Fruit fly (Drosophila melanogaster): ENCODE measurements around the gene Glut4EF.
A peak's percentile ranks its signal among the peaks of the same experiment; 100 is the strongest.

Gene Glut4EF

DNA sequence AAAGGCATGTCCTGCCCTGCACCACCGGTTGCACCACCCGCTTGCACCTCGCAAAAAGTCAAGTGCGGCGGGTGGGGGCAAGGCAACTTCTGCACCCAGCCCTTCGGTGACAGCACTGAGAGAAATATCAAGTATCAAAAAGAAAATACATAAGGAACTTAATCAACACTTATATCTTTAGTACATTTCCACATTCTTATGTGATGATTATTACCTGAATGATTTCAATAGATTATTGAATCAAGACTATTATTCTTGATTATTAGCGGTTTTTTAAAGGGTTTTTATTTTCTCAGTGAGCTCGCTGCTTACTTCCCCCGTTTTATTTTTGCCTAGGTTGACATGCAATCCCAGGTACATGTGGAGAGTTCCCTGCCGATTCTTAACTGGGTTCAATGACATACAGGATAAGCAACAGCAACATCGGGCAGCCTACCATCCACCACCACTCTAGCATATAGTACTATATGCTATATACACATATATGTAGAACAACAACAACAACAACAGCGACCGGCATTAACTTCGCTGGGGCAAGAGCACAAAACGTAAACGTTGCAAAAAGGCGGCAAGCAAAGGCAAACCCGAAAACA is 91.7 kb downstream of the Glut4EF start:
- peak; percentile 81 for TF ChIP-seq CG6808 (GFP tag; optimal IDR thresholded peaks at IDR 0.05)
- peak; percentile 43 for TF ChIP-seq CG6276 (GFP tag; optimal IDR thresholded peaks at IDR 0.05)
- peak; percentile 53 for TF ChIP-seq net (GFP tag; optimal IDR thresholded peaks at IDR 0.05)
- peak; percentile 29 for TF ChIP-seq Lpt (GFP tag; optimal IDR thresholded peaks at IDR 0.05)
- peak; percentile 51; the same call in 1 of the 2 replicates for TF ChIP-seq CG15336 (GFP tag; IDR thresholded peaks at IDR 0.05)
- peak; percentile 65 for TF ChIP-seq pdm3 (GFP tag; optimal IDR thresholded peaks at IDR 0.05)
- TF ChIP-seq Met (GFP tag; optimal IDR thresholded peaks at IDR 0.05), result peak; percentile 34
- TF ChIP-seq Blimp-1 (GFP tag; optimal IDR thresholded peaks at IDR 0.05), result no peak
- TF ChIP-seq vri (GFP tag; optimal IDR thresholded peaks at IDR 0.05), result no peak
- no peak for TF ChIP-seq CG6854 (GFP tag; optimal IDR thresholded peaks at IDR 0.05)
- TF ChIP-seq OdsH (GFP tag; optimal IDR thresholded peaks at IDR 0.05), result peak; percentile 64
- peak; percentile 71; the same call in 2 of the 3 replicates for TF ChIP-seq CG6163 (GFP tag; IDR thresholded peaks at IDR 0.05)
- TF ChIP-seq esn (GFP tag; optimal IDR thresholded peaks at IDR 0.05), result peak; percentile 36
- peak; percentile 38 for TF ChIP-seq topi (GFP tag; optimal IDR thresholded peaks at IDR 0.05)
- peak; percentile 85 for TF ChIP-seq dsx (GFP tag; optimal IDR thresholded peaks at IDR 0.05; ENCODE audit: poor library complexity, severe bottlenecking)
- peak; percentile 19 for TF ChIP-seq Sox15 (GFP tag; optimal IDR thresholded peaks at IDR 0.05)
- TF ChIP-seq CG11762 (GFP tag; optimal IDR thresholded peaks at IDR 0.05; ENCODE audit: insufficient read depth), result peak; percentile 51
- TF ChIP-seq CG7368 (GFP tag; optimal IDR thresholded peaks at IDR 0.05), result peak; percentile 28
- TF ChIP-seq CG3032 (tag; optimal IDR thresholded peaks at IDR 0.05), result peak; percentile 91
- TF ChIP-seq achi (GFP tag; optimal IDR thresholded peaks at IDR 0.05), result peak; percentile 67
- TF ChIP-seq Hr39 (GFP tag; optimal IDR thresholded peaks at IDR 0.05), result no peak
- TF ChIP-seq Ets21C (GFP tag; optimal IDR thresholded peaks at IDR 0.05), result no peak
- TF ChIP-seq CG10631 (GFP tag; optimal IDR thresholded peaks at IDR 0.05), result peak; percentile 80
- TF ChIP-seq spab (GFP tag; optimal IDR thresholded peaks at IDR 0.05), result peak; percentile 88
- peak; percentile 51 for TF ChIP-seq acj6 (GFP tag; optimal IDR thresholded peaks at IDR 0.05)
- TF ChIP-seq CG6792 (GFP tag; optimal IDR thresholded peaks at IDR 0.05), result peak; percentile 67
- TF ChIP-seq Eip78C (GFP tag), result peak; percentile 93
- TF ChIP-seq eg (GFP tag; IDR thresholded peaks at IDR 0.05), result 0 out of 3 replicates have a peak, but pooled peaks have one; percentile 36
- TF ChIP-seq CG8319 (GFP tag; optimal IDR thresholded peaks at IDR 0.05), result peak; percentile 47
- peak; percentile 80 for TF ChIP-seq CG9139 (GFP tag; optimal IDR thresholded peaks at IDR 0.05)
- TF ChIP-seq CG32006 (GFP tag; optimal IDR thresholded peaks at IDR 0.05), result peak; percentile 58
- TF ChIP-seq CG11294 (GFP tag; IDR thresholded peaks at IDR 0.05), result no peak
- peak; percentile 53 for TF ChIP-seq CG8632 (GFP tag; optimal IDR thresholded peaks at IDR 0.05)
- TF ChIP-seq Hr38 (GFP tag; optimal IDR thresholded peaks at IDR 0.05), result no peak
- no peak for TF ChIP-seq CG31627 (GFP tag; optimal IDR thresholded peaks at IDR 0.05)
- TF ChIP-seq fkh (GFP tag; optimal IDR thresholded peaks at IDR 0.05), result no peak
- peak; percentile 41 for TF ChIP-seq CG34406 (GFP tag; optimal IDR thresholded peaks at IDR 0.05)
- TF ChIP-seq Smox (GFP tag; optimal IDR thresholded peaks at IDR 0.05), result peak; percentile 6
- peak; percentile 27 for TF ChIP-seq CG4318 (GFP tag; optimal IDR thresholded peaks at IDR 0.05)
- peak; percentile 88 for TF ChIP-seq CG10669 (GFP tag; optimal IDR thresholded peaks at IDR 0.05)
- TF ChIP-seq Sox102F (GFP tag; optimal IDR thresholded peaks at IDR 0.05), result peak; percentile 19
- peak; percentile 41 for TF ChIP-seq svp (GFP tag)
- peak; percentile 85 to 92 for TF ChIP-seq ss (GFP tag; optimal IDR thresholded peaks at IDR 0.05)
- TF ChIP-seq CG8119 (GFP tag; IDR thresholded peaks at IDR 0.05), result peak; percentile 68
- no peak for TF ChIP-seq CG11902 (GFP tag; optimal IDR thresholded peaks at IDR 0.05)
- no peak for TF ChIP-seq fd85E (GFP tag; optimal IDR thresholded peaks at IDR 0.05)
- peak; percentile 44 for TF ChIP-seq Hr4 (GFP tag; optimal IDR thresholded peaks at IDR 0.05)
- TF ChIP-seq CG16779 (tag; optimal IDR thresholded peaks at IDR 0.05), result peak; percentile 40
- no peak for TF ChIP-seq dac (GFP tag; optimal IDR thresholded peaks at IDR 0.05)
- peak; percentile 26 for TF ChIP-seq cyc (GFP tag; optimal IDR thresholded peaks at IDR 0.05)
- peak; percentile 78 for TF ChIP-seq CG3919 (GFP tag; optimal IDR thresholded peaks at IDR 0.05)

Measured in whole organism, prepupa.